Fruit fly (Drosophila melanogaster) whole organism: Measurements from ENCODE around the gene TrissinR.

ENCODE experiments used
- Dll ChIP-seq: fragments of >200 bp; optimal IDR thresholded peaks from 2 replicates; lab custom pipeline; 2017
- EcR ChIP-seq, 2 experiments: fragments of >200 bp; optimal IDR thresholded peaks; 2 replicates each; lab custom pipeline; 2017; ENCODE audit warnings: missing biosample characterization in 2 of 2, missing genetic modification characterization in 2 of 2, missing genetic modification reagents in 2 of 2
- pan ChIP-seq: fragments of >200 bp; optimal IDR thresholded peaks from 2 replicates; lab custom pipeline; 2017
- psq ChIP-seq: fragments of >200 bp; optimal IDR thresholded peaks from 2 replicates; lab custom pipeline; 2017

DNA sequence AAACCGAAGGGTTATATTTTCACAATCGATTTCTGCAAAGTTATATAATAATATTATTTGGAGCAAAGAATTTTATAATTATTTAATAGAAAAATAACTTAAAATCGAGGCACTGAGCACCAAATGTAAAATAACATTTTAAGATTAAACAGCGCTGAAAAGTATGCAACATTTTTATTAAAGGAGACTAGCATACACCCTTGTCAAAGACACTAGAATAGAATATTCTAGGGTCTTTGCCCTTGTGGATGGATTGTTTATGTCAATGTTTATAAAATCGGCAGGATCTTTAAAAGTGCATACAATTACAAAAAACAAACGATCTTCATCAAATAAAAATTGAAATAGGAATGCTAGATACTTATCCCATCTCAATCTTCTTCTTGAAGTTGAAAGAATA is 19.7 kb upstream of the TrissinR start:
- no peak for TF ChIP-seq pan
- TF ChIP-seq psq (lab: Kevin White, UChicago): no peak
- no peak for TF ChIP-seq EcR (GFP tag; optimal IDR thresholded peaks at IDR 0.05; lab: Kevin White, UChicago)
- no peak for TF ChIP-seq Dll (lab: Kevin White, UChicago)
